Fruit fly (Drosophila melanogaster) whole organism, embryonic: ENCODE data around the gene CG33267.

ENCODE experiments used
- CG14965 ChIP-seq: fragments of 200-800 bp; sonication (Bioruptor generic); optimal IDR thresholded peaks from 2 replicates; lab custom pipeline; 2016; ENCODE audit warnings: missing biosample characterization, missing genetic modification characterization, borderline replicate concordance
- CG3995 ChIP-seq: fragments of 200-800 bp; sonication (Bioruptor generic); optimal IDR thresholded peaks from 3 replicates; lab custom pipeline; 2016; ENCODE audit warnings: missing biosample characterization, missing genetic modification characterization
- CG9797 ChIP-seq: fragments of 200-800 bp; sonication (Bioruptor generic); optimal IDR thresholded peaks from 3 replicates; lab custom pipeline; 2018; ENCODE audit warnings: missing biosample characterization, mild to moderate bottlenecking, missing genetic modification characterization
- chinmo ChIP-seq: fragments of 200-800 bp; sonication (Bioruptor generic); IDR thresholded peaks from 4 replicates; pipeline ENCODE4 v1.3.6; 2022; ENCODE audit warnings: missing biosample characterization, missing genetic modification characterization; ENCODE audit not compliant: partially characterized antibody
- fru ChIP-seq: fragments of >200 bp; optimal IDR thresholded peaks from 2 replicates; lab custom pipeline; 2017
- jigr1 ChIP-seq: fragments of 200-800 bp; sonication (Bioruptor generic); IDR thresholded peaks from 3 replicates; pipeline ENCODE4 v1.3.6; 2022; ENCODE audit warnings: missing biosample characterization, missing genetic modification characterization
- toy ChIP-seq: fragments of 200-800 bp; sonication (Bioruptor generic); IDR thresholded peaks from 2 replicates; pipeline ENCODE4 v1.3.6; 2022; ENCODE audit warnings: missing biosample characterization, missing genetic modification characterization

dm6 chr3L:11556637-11557036, 7.6 kb upstream of the CG33267 start:
- TF ChIP-seq CG14965 (GFP tag; lab: Kevin White, UChicago) (no peak), toy (GFP tag; lab: Robert Waterston, UW) (no peak), jigr1 (GFP tag; lab: Robert Waterston, UW) (no peak), CG3995 (no peak), CG9797 (no peak), chinmo (GFP tag; lab: Robert Waterston, UW) (no peak), fru (lab: Kevin White, UChicago) (no peak)
